Worm (Caenorhabditis elegans) whole organism, L4/young adult: ENCODE results near the gene F41E6.17.

ENCODE experiments used
- W03F9.2 ChIP-seq: fragments of 150-350 bp; optimal IDR thresholded peaks from 2 replicates; lab custom pipeline; 2014; ENCODE audit warnings: missing biosample characterization, missing genetic modification characterization
- him-1 ChIP-seq: sonication (generic microtip); optimal IDR thresholded peaks from 2 replicates; lab custom pipeline; 2016; ENCODE audit warnings: missing genotype, missing genetic modification reagents, missing genetic modification characterization, missing compliant biosample characterization

DNA sequence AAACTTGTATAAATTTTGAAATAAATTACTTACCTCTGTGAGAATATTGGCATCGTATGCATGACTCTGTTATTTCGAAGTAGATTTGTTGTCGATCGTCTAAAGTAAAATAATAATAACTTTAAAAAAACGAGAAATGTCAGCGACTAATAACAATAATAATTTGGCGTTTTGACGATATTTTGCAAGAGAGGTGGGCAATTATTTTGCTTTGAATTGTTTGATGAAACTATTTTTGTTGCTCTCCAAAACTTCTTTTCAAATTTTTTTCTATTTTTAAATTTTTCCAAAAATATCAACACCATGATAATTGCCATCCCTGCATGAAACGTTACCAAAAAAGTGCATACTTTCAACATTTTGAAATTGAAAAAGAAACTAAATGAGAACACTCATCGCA is 24.7 kb upstream of the F41E6.17 start, which contains the start of gene F41E6.7:
- no peak for TF ChIP-seq him-1
- TF ChIP-seq W03F9.2 (tag; lab: Kevin White, UChicago) = no peak
